Worm (Caenorhabditis elegans): ENCODE data around the gene F15E6.9.

DNA sequence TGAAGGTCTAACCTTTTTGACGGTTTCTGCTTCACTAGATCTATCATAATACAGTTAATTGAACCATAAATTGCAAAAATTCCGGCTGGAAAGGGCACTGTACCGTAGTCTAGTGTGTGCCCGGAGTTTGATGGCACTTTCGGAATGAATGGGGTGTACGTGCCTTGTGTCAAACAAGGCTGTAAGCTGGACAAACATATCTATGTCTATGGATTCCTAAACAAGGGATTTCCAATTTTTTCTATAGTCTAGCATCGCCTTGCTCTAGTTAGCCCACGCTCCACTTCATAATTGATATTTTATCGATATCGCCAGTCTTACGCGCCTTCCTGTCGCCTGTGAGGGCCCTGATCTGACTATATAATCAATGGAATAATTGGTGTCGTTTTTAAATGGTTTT, 47.6 kb upstream of the F15E6.9 start, which contains the start of gene oac-52:
- TF ChIP-seq elt-2 (tag; optimal IDR thresholded peaks at IDR 0.05) (no peak), rnt-1 (tag; optimal IDR thresholded peaks at IDR 0.05) (no peak)

Data from whole organism, late embryonic.